Fruit fly (Drosophila melanogaster) Kc167 (cell line): ENCODE data around the gene Actn.

ENCODE experiments used
- Myc ChIP-seq: fragments of >200 bp; optimal IDR thresholded peaks from 2 replicates; lab custom pipeline; 2017; ENCODE audit warnings: missing external identifiers
- Sin3A ChIP-seq: fragments of >200 bp; optimal IDR thresholded peaks from 2 replicates; lab custom pipeline; 2018; ENCODE audit warnings: missing external identifiers
- h ChIP-seq: fragments of >200 bp; optimal IDR thresholded peaks from 3 replicates; lab custom pipeline; 2018; ENCODE audit warnings: missing external identifiers
- insv ChIP-seq: fragments of >200 bp; optimal IDR thresholded peaks from 3 replicates; lab custom pipeline; 2018; ENCODE audit warnings: missing external identifiers
- psq ChIP-seq: fragments of >200 bp; optimal IDR thresholded peaks from 2 replicates; lab custom pipeline; 2017; ENCODE audit warnings: missing external identifiers
- ttk ChIP-seq: sonication (Bioruptor generic); optimal IDR thresholded peaks from 2 replicates; lab custom pipeline; 2017; ENCODE audit warnings: missing external identifiers

Gene Actn

DNA sequence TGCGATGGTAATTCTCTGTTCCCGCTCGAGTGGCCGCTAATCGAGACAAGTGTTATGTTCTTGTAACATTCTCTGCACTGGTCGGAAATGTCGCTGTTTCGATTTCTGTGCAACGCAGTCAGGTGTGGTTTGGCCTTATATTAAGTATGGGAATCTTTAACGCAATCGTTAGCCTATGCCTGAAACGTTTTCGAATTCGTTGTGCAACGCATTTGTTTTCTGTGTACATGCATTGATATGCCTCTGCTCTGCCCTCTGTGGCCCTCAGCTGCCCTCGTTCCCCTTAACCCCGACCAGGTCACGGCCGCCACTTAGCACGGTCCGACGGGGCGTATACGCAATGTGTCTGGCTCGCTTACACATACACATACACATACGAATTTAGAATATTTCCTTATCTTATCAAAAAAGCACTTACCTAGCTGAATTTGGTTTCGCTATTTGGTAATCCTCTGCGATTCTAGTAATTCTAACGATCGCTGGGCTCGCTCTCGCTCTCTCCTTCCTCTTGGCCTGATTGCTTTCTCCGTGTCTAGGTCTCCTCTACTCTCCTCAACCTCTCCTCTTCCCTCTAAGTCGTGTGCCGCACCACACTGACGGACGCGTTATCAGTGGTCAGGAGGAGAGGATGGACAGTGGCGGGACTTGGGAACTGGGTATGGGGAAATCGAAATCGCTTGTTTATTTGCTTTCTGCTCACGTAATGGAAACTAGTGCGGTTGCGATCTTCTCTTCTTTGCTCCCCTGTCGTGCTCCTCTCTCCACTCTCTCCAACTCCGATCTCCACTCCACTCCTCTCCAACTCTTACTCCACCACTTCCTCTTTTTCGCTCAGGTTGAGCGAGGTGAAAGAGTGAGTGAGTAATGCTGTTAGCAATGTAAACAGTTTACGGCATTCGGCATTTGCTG, 6.9 kb upstream of the Actn start:
- no peak for TF ChIP-seq psq
- TF ChIP-seq h (lab: Kevin White, UChicago), result no peak
- no peak for TF ChIP-seq ttk (lab: Kevin White, UChicago)
- no peak for TF ChIP-seq insv (lab: Kevin White, UChicago)
- TF ChIP-seq Myc (lab: Kevin White, UChicago), result no peak
- TF ChIP-seq Sin3A, result no peak

DNA sequence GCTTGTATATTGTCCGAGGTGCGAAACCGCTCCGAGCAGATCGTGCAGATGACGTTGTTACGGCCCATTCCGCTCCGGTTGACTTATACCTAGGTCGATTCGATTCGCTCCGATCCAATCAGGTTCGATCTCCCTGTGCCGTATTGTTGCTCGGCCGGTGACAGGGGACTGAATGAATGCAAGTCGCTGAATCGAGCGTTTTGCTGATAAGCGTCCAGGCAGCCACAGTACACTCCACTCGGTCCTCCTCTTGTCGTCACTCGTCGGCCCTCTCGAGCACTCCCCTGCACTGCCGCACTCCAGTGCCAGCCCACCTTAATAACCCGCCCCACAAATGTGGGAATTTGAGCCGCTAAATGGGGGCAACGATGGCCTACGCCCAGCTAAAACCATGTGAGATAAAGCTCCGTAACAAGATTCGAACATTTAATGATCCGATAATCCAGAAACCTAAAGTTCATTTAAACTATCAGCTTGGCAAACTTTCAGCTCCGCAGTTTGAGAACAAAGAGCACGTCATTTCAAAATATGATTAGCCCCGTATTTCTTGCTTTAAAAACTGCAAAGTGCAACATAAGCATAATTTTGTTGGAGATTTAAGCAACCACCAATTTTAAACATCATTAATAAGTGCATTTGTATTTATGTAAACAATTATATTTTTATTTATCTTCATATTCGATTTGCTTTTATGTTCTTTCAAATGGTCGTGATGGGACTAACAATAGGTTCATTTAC, 1.7 kb upstream of the Actn start, which contains the start of gene CG4325:
Gene CG4325 (minus strand): TSS at position 159 of the 738 bp plus-strand sequence.
- TF ChIP-seq insv (lab: Kevin White, UChicago), result no peak
- no peak for TF ChIP-seq h (lab: Kevin White, UChicago)
- no peak for TF ChIP-seq ttk (lab: Kevin White, UChicago)
- TF ChIP-seq psq, result no peak
- no peak for TF ChIP-seq Myc (lab: Kevin White, UChicago)
- TF ChIP-seq Sin3A, result no peak

DNA sequence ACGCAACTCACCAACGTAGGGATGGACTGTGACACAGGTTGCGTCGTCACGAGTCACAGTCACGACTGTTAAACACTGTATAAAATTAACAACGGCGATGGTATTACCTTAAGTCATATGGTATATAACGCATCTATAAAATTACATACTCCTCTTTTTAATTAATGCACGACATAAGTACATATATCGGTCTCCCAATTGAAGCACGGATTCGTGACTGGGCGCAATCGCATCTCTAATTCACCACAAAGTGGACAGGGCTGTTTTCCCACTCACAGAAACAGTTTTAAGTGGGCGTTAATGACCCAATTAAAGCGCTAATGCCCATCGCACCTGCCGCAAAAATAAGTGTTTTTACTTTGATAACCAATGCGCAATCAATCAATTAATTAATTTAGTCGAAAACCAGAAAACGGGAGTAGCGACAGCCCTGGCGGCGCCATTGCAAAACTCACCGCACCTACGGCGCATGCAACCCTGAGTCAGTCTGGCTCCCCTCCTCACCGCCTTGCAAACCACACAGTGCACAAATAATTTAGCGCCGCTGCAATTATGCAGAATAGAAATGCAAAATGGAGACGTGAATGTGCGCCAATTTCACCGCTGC, 696 bp downstream of the Actn start, which contains the start of gene CG4313:
Gene CG4313 (plus strand): TSS at position 557 of the 607 bp plus-strand sequence.
- TF ChIP-seq psq (no peak), Sin3A (no peak), h (lab: Kevin White, UChicago) (no peak), insv (lab: Kevin White, UChicago) (no peak), ttk (lab: Kevin White, UChicago) (no peak), Myc (lab: Kevin White, UChicago) (no peak)

DNA sequence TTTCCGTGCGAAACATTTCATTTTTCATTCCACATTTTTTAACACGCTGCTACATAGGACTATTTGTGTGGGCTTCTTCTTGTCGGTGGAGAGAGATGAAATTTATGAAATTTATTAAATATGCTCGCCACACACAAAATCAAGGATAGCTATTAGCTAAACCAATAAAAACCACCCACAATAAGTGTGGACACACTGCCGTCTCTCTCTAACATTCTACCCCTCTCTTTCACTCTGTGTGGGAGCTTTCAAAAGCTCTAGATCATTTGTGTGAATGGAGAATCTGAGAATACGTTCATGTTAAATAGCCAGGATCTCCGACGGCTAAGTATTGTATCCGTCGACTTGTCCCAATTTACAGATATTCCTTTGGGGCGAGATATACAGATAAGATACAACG, 4.5 kb downstream of the Actn start:
- no peak for TF ChIP-seq insv (lab: Kevin White, UChicago)
- TF ChIP-seq ttk (lab: Kevin White, UChicago), result no peak
- no peak for TF ChIP-seq h (lab: Kevin White, UChicago)
- no peak for TF ChIP-seq Sin3A
- TF ChIP-seq Myc (lab: Kevin White, UChicago), result no peak
- no peak for TF ChIP-seq psq

DNA sequence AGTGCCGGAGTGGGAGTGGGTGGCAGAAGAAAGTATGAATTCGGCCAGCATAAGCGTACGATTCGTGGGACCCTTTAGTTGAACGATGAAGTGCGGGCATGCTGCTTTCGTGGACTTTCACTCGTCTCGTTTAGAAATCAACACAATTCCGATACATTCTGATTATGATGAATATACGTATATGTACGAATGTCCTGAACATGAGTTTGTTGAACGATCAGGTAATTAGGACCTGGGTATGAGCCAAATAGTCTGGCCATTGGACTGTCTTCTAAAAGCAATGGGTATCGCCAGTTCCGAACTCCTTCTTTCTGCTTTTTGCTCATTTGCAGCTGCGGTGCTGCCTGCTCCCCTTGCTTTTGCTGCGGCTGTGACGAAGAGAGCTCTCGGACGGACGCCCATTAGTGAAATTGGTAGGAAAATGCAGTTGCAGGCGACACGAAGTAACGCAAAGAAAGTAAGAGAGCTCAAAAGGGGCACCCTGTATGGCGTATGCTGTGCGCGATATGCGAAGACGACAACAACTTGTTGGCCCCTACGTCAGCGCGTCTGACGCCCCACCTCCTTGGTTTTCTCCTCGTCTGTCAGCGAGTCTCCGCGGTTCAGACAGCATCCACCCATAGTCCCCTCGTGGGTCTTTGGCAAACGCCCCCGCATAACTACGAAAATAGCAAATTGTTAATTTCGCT, 5.2 kb downstream of the Actn start:
- no peak for TF ChIP-seq ttk (lab: Kevin White, UChicago)
- TF ChIP-seq h (lab: Kevin White, UChicago), result no peak

DNA sequence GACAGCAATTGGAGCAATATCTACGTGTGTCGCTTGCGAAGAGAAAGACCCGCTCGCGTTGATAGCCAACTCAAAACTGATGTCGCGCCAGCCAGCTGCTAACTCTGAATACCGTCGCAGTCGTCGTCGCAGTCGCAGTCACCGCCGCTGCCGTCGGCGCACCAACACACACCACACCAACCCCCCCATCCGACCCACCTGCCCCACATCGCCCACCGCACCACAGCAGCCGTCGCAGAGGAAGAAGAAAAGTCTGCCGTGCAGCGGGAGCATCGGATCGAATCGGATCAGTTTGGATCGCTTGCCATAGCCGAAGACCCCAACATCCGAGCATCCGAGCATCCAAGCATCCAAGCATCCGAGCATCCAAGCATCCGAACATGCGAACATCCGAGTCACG, 5.7 kb downstream of the Actn start:
- TF ChIP-seq Myc (lab: Kevin White, UChicago), result no peak
- TF ChIP-seq ttk (lab: Kevin White, UChicago), result no peak
- no peak for TF ChIP-seq psq
- no peak for TF ChIP-seq Sin3A
- no peak for TF ChIP-seq insv (lab: Kevin White, UChicago)
- no peak for TF ChIP-seq h (lab: Kevin White, UChicago)

DNA sequence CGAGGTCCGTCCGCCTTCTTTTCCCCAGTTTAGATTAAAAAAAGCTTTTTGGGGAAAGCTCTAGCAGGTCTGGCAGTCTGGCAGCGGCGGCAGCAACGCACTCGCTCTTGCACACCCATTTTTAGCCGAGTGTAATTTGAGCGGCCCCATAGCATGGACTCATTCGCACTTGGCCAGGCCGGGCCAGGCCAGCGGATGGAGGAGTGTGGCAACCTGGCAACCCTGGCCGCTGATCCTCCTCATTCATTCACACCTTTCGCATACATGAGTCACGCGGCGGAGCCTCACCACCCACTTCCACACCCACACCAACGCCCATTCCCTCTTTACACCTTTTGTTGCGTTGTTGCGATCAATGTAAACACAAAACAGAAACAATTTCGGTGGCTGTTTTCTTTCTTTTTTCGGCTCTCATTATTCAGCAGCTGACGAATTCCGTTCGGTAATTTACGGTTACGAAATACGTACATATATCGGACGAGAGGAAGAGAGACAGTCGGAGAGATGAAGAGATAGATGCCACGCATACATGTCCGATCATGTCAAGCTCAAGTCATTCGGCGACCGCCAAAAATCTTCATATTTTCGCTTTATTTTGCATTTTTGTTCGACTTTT, 9.2 kb downstream of the Actn start:
- TF ChIP-seq h (lab: Kevin White, UChicago), result no peak
- no peak for TF ChIP-seq insv (lab: Kevin White, UChicago)
- no peak for TF ChIP-seq Sin3A
- no peak for TF ChIP-seq Myc (lab: Kevin White, UChicago)
- no peak for TF ChIP-seq psq
- TF ChIP-seq ttk (lab: Kevin White, UChicago), result no peak

DNA sequence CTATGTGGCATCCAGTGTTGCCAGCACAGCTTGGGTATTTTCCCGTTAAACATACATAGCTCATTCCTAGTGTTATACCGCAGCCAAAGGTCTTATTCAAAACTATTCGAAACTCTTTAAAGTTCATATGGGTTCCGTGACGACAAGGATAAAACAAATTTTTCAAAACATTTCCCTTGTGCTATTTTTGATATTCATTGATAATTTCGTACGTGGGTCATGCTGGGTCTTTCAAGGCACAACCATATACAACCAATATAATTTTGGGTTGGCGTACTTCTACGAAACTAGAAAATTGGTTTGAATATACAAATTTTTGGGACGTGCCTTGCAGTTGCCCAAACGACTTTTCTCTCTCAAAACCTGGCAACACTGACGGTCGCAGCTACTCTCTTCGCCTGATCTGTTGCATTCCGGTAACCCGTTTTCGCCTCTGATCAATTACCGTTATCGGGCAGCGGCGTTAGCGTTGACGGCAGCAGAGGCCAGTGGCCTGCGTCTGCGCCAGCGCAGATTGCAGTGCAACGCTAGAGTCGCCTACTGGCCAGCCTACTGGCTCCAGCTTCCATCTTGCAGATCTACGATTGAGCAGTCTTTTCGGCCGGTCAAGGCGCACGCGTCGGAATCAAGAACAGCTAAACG, 9.8 kb downstream of the Actn start:
- TF ChIP-seq ttk (lab: Kevin White, UChicago), result no peak
- TF ChIP-seq psq, result no peak
- TF ChIP-seq Myc (lab: Kevin White, UChicago), result no peak
- no peak for TF ChIP-seq insv (lab: Kevin White, UChicago)
- TF ChIP-seq h (lab: Kevin White, UChicago), result no peak
- TF ChIP-seq Sin3A, result no peak

DNA sequence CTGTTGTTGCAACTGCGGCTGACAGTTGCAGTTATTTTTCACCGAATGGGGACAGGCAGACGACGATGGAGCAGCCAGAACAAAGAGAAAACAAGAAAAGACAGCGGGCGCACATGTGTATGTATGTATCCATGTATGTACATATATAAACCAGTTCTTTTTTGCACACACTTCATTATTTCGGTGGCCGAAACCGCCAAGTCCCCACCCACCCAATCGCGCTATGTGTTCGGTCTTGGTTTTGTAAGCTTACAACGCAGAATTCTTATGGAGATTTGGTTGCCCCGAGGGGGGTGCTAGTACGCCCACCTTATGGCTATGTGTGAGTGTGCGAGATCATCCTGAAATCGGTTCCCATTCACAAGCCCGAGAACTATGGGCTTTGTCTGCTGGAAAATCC, 10.8 kb downstream of the Actn start:
- TF ChIP-seq insv (lab: Kevin White, UChicago), result no peak
- TF ChIP-seq h (lab: Kevin White, UChicago), result no peak
- no peak for TF ChIP-seq Sin3A
- TF ChIP-seq ttk (lab: Kevin White, UChicago), result no peak
- no peak for TF ChIP-seq psq
- no peak for TF ChIP-seq Myc (lab: Kevin White, UChicago)

DNA sequence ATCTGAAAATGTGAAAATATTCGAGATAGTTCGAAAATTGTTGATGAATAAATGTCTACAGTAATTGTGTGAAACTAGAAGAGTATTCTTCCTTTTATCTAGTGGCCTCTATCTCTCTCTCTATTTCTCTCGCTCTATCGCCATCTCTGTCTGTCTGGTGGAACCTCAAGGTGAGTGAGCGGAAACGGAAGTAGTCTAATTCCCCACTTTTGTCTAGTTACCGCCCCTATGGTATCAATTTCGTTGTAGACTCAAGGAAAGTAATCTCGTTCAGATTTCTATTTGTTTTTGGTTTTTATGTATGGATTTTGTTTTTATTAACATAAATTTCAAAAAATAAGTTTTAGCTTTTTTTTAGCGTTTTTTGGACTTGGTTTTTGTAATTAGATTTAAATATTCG, 17.3 kb downstream of the Actn start:
- TF ChIP-seq h (lab: Kevin White, UChicago) (no peak), insv (lab: Kevin White, UChicago) (no peak), Myc (lab: Kevin White, UChicago) (no peak), ttk (lab: Kevin White, UChicago) (no peak), psq (no peak), Sin3A (no peak)
